Worm (Caenorhabditis elegans): Measurements from ENCODE around the gene C05D9.4.

The C05D9.4 gene

ce11 chrX:1081927-1082326 lies 25.9 kb upstream of the C05D9.4 start:
- TF ChIP-seq hlh-11 (tag; optimal IDR thresholded peaks at IDR 0.05) (peak; percentile 24), mes-2 (tag; optimal IDR thresholded peaks at IDR 0.05; ENCODE audit: poor library complexity, severe bottlenecking) (peak; percentile 8), mxl-3 (GFP tag; optimal IDR thresholded peaks at IDR 0.05) (peak; percentile 19), ces-1 (GFP tag; optimal IDR thresholded peaks at IDR 0.05) (no peak), fkh-10 (GFP tag; optimal IDR thresholded peaks at IDR 0.05) (no peak), daf-16 (GFP tag; optimal IDR thresholded peaks at IDR 0.05) (peak in 1 of 2 experiments; percentile 23), daf-16 (tag; optimal IDR thresholded peaks at IDR 0.05) (no peak), F44E2.7 (GFP tag; IDR thresholded peaks at IDR 0.05) (0 out of 2 replicates have a peak, but pooled peaks have one; percentile 34), set-16 (GFP tag; IDR thresholded peaks at IDR 0.05) (peak; percentile 22; the same call in 1 of the 2 replicates)

ce11 chrX:1085000-1085399 lies 22.9 kb upstream of the C05D9.4 start:
- TF ChIP-seq F44E2.7 (GFP tag; IDR thresholded peaks at IDR 0.05) = no peak
- peak; percentile 6 for TF ChIP-seq aha-1 (tag)
- TF ChIP-seq nhr-42 (GFP tag; IDR thresholded peaks at IDR 0.05) = no peak
- TF ChIP-seq unc-62 (GFP tag; optimal IDR thresholded peaks at IDR 0.05 in 1 of 2) = peak in 1 of 2 experiments; percentile 96
- no peak for TF ChIP-seq unc-62 (tag; optimal IDR thresholded peaks at IDR 0.05)
- TF ChIP-seq gei-8 (GFP tag; optimal IDR thresholded peaks at IDR 0.05) = no peak

ce11 chrX:1086406-1086897 lies 21.4 kb upstream of the C05D9.4 start:
- TF ChIP-seq unc-62 (GFP tag; optimal IDR thresholded peaks at IDR 0.05 in 1 of 2) = peak in 1 of 2 experiments; percentile 10
- no peak for TF ChIP-seq unc-62 (tag; optimal IDR thresholded peaks at IDR 0.05)
- TF ChIP-seq nhr-111 (GFP tag; optimal IDR thresholded peaks at IDR 0.05) = no peak
- TF ChIP-seq lsy-2 (tag; optimal IDR thresholded peaks at IDR 0.05) = peak in 1 of 2 experiments; percentile 21
- TF ChIP-seq mep-1 (tag; optimal IDR thresholded peaks at IDR 0.05) = peak; percentile 13

- TF ChIP-seq R02D3.7 (tag; optimal IDR thresholded peaks at IDR 0.05) (no peak), unc-62 (GFP tag; optimal IDR thresholded peaks at IDR 0.05 in 1 of 2) (peak in 1 of 2 experiments; percentile 34), unc-62 (tag; optimal IDR thresholded peaks at IDR 0.05) (no peak)
Observed at ce11 chrX:1088048-1088447, 19.8 kb upstream of the C05D9.4 start, which contains the start of gene rei-2. TSS of gene rei-2 (minus strand) at chrX:1088148.

- no peak for TF ChIP-seq lsy-2 (tag; optimal IDR thresholded peaks at IDR 0.05)
- TF ChIP-seq aha-1 (tag) = peak; percentile 81
- TF ChIP-seq arid-1 (GFP tag; conservative IDR thresholded peaks at IDR 0.05) = no peak
- TF ChIP-seq ceh-20 (GFP tag; IDR thresholded peaks at IDR 0.05) = 0 out of 2 replicates have a peak, but pooled peaks have one; percentile 26
- TF ChIP-seq nhr-41 (GFP tag; IDR thresholded peaks at IDR 0.05) = no peak
- TF ChIP-seq ceh-44 (GFP tag; IDR thresholded peaks at IDR 0.05) = 0 out of 2 replicates have a peak, but pooled peaks have one; percentile 30
- 0 out of 2 replicates have a peak, but pooled peaks have one; percentile 41 for TF ChIP-seq lim-7 (GFP tag; IDR thresholded peaks at IDR 0.05)
- 0 out of 2 replicates have a peak, but pooled peaks have one; percentile 22 for TF ChIP-seq mxl-2 (GFP tag; conservative IDR thresholded peaks at IDR 0.05)
- peak; percentile 48; the same call in 1 of the 2 replicates for TF ChIP-seq egl-43 (GFP tag; IDR thresholded peaks at IDR 0.05)
- TF ChIP-seq aly-2 (tag; optimal IDR thresholded peaks at IDR 0.05) = no peak
- TF ChIP-seq madf-5 (GFP tag; IDR thresholded peaks at IDR 0.05) = 0 out of 4 replicates have a peak, but pooled peaks of 1 of the 2 experiments have one; percentile 23
- no peak for TF ChIP-seq ZK546.5 (tag; optimal IDR thresholded peaks at IDR 0.05)
- 0 out of 2 replicates have a peak, but pooled peaks have one; percentile 31 for TF ChIP-seq dmd-9 (GFP tag; IDR thresholded peaks at IDR 0.05)
- TF ChIP-seq fos-1 (tag; optimal IDR thresholded peaks at IDR 0.05) = no peak
- no peak for TF ChIP-seq unc-62 (GFP tag; optimal IDR thresholded peaks at IDR 0.05 in 1 of 2)
- TF ChIP-seq unc-62 (tag; optimal IDR thresholded peaks at IDR 0.05) = no peak
- no peak for TF ChIP-seq D1046.2 (GFP tag; IDR thresholded peaks at IDR 0.05)
- TF ChIP-seq F49E8.2 (tag; optimal IDR thresholded peaks at IDR 0.05; ENCODE audit: borderline replicate concordance) = no peak
- no peak for TF ChIP-seq set-16 (GFP tag; IDR thresholded peaks at IDR 0.05)
- TF ChIP-seq nhr-76 (tag; optimal IDR thresholded peaks at IDR 0.05) = no peak
- TF ChIP-seq nhr-48 (tag; optimal IDR thresholded peaks at IDR 0.05) = no peak
Observed at ce11 chrX:1089133-1089532, 18.7 kb upstream of the C05D9.4 start.

Measured in whole organism, L4 larva.